Fruit fly (Drosophila melanogaster): ENCODE measurements around the gene Tsp3A.

The Tsp3A gene

dm6 chrX:2608470-2609157, 10.9 kb downstream of the Tsp3A start, which contains the start of gene Smyd3 (continued):
- TF ChIP-seq Dll (GFP tag; IDR thresholded peaks at IDR 0.05; ENCODE audit: partially characterized antibody) (no peak), CG5180 (GFP tag; optimal IDR thresholded peaks at IDR 0.05) (no peak), croc (GFP tag; conservative IDR thresholded peaks at IDR 0.05) (no peak; the same call in 2 of the 3 replicates), hb (GFP tag; IDR thresholded peaks at IDR 0.05; ENCODE audit: partially characterized antibody) (no peak), BEAF-32 (GFP tag; optimal IDR thresholded peaks at IDR 0.05) (peak; percentile 14), zf30C (GFP tag; optimal IDR thresholded peaks at IDR 0.05) (no peak), Tbp (GFP tag; optimal IDR thresholded peaks at IDR 0.05) (no peak), ind (GFP tag; optimal IDR thresholded peaks at IDR 0.05) (peak; percentile 84), CG8359 (GFP tag; optimal IDR thresholded peaks at IDR 0.05; ENCODE audit: borderline replicate concordance) (no peak), CG13296 (GFP tag; optimal IDR thresholded peaks at IDR 0.05) (peak; percentile 72), Hr78 (GFP tag; optimal IDR thresholded peaks at IDR 0.05) (no peak), CG16863 (GFP tag; optimal IDR thresholded peaks at IDR 0.05) (peak; percentile 58), insv (GFP tag; optimal IDR thresholded peaks at IDR 0.05) (no peak), Fer2 (tag; optimal IDR thresholded peaks at IDR 0.05) (peak; percentile 6), crp (GFP tag; optimal IDR thresholded peaks at IDR 0.05) (peak in 1 of 2 experiments; percentile 34), CG6689 (GFP tag; IDR thresholded peaks at IDR 0.05) (peak; percentile 83), crc (GFP tag; optimal IDR thresholded peaks at IDR 0.05) (peak; percentile 58), onecut (GFP tag; IDR thresholded peaks at IDR 0.05) (peak; percentile 55), Dbx (GFP tag; IDR thresholded peaks at IDR 0.05) (peak; percentile 81; the same call in 2 of the 3 replicates), Hand (GFP tag; optimal IDR thresholded peaks at IDR 0.05) (peak; percentile 30), mirr (GFP tag; optimal IDR thresholded peaks at IDR 0.05) (peak; percentile 33), disco-r (GFP tag; optimal IDR thresholded peaks at IDR 0.05) (no peak), CG6683 (GFP tag; optimal IDR thresholded peaks at IDR 0.05) (peak; percentile 59), ara (GFP tag; IDR thresholded peaks at IDR 0.05) (peak; percentile 82), Side (GFP tag; optimal IDR thresholded peaks at IDR 0.05) (peak; percentile 62), CG6272 (GFP tag; IDR thresholded peaks at IDR 0.05) (peak; percentile 75), phol (tag; optimal IDR thresholded peaks at IDR 0.05) (peak; percentile 69), Bteb2 (GFP tag; optimal IDR thresholded peaks at IDR 0.05) (peak; percentile 69), caup (GFP tag; optimal IDR thresholded peaks at IDR 0.05; ENCODE audit: severe bottlenecking) (no peak), zen (tag; optimal IDR thresholded peaks at IDR 0.05) (peak; percentile 44), CG2202 (tag; optimal IDR thresholded peaks at IDR 0.05) (peak; percentile 25), CG3847 (GFP tag; IDR thresholded peaks at IDR 0.05) (peak; percentile 84), CG2129 (GFP tag; IDR thresholded peaks at IDR 0.05; ENCODE audit: partially characterized antibody) (no peak), trh (GFP tag; optimal IDR thresholded peaks at IDR 0.05) (no peak), TFAM (GFP tag; optimal IDR thresholded peaks at IDR 0.05) (no peak), Dek (tag; optimal IDR thresholded peaks at IDR 0.05) (peak; percentile 61), h (optimal IDR thresholded peaks at IDR 0.05) (no peak), ham (GFP tag; IDR thresholded peaks at IDR 0.05) (no peak), gt (GFP tag; IDR thresholded peaks at IDR 0.05) (no peak), CG4328 (GFP tag; optimal IDR thresholded peaks at IDR 0.05) (no peak), CG17829 (tag; optimal IDR thresholded peaks at IDR 0.05) (peak; percentile 66), sens-2 (GFP tag; IDR thresholded peaks at IDR 0.05) (peak; percentile 60; the same call in 1 of the 2 replicates), sim (GFP tag; IDR thresholded peaks at IDR 0.05) (no peak), maf-S (GFP tag; optimal IDR thresholded peaks at IDR 0.05) (peak; percentile 53), CG8388 (GFP tag; optimal IDR thresholded peaks at IDR 0.05) (no peak), ranshi (GFP tag; IDR thresholded peaks at IDR 0.05) (peak; percentile 79), Bdp1 (GFP tag; optimal IDR thresholded peaks at IDR 0.05) (peak; percentile 74), Hr3 (GFP tag; optimal IDR thresholded peaks at IDR 0.05) (peak; percentile 72), amos (GFP tag; IDR thresholded peaks at IDR 0.05; ENCODE audit: partially characterized antibody) (no peak)
